Worm (Caenorhabditis elegans): ENCODE results near the gene F46E10.2.

ce11 chrV:6504131-6504827 is 16.0 kb upstream of the F46E10.2 start, which contains the start of gene moc-2:
- no peak for TF ChIP-seq ama-1 (optimal IDR thresholded peaks at IDR 0.05)
- no peak for TF ChIP-seq nhr-237 (tag; optimal IDR thresholded peaks at IDR 0.05)
- TF ChIP-seq nhr-77 (tag; optimal IDR thresholded peaks at IDR 0.05): no peak
- TF ChIP-seq pqm-1 (tag; optimal IDR thresholded peaks at IDR 0.05): no peak

Measured in whole organism, L3 larva.